Worm (Caenorhabditis elegans): Measurements from ENCODE around the gene C06E4.5.
A peak's percentile ranks its signal among the peaks of the same experiment; 100 is the strongest.

C06E4.5 gene

DNA sequence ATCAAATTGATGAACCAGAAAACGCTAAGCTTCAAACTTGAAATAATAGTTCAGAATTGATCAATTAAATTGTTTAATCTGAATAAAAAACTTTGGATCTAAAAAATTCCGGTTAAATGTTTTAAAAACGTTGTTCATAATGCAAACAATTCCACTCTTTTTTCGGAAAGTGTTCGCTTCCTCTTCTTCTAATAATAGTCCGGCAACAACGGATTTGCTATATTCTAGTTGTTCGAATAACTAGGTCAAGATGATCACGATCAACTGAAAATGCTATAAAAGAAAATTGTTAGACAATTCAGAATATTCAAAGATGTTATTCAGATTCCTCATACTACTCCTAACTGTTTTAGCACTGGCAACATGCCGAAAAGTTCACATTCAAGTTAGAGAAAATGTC lies 23.9 kb upstream of the C06E4.5 start, which contains the start of gene D2024.4:
TSS of gene D2024.4 (plus strand) at position 301 of the 400 bp plus-strand sequence.
- TF ChIP-seq lin-39 (tag; optimal IDR thresholded peaks at IDR 0.05) (no peak), ceh-16 (tag; optimal IDR thresholded peaks at IDR 0.05) (no peak), blmp-1 (tag; optimal IDR thresholded peaks at IDR 0.05; ENCODE audit: insufficient read depth) (no peak)

DNA sequence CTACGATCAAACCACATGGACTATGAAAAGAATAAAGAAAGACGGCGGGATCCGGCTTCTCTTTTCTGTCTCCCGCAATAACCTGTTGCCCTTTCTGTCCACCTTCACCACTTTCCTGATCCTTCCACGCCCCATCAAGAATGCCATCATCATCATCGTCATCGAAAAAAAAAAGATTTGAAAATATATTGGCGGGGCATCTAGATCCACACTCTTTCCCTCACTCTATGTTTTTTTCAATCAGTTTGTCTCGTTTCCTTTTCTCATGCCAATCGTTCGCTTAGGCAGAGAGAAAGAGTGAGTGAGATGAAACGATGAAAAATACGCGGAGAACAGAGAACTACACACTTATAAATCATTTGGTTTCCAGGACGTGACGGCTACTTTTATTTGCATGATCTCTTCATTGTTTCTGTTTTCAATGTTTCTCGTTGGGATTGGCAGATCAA lies 21.2 kb upstream of the C06E4.5 start:
- TF ChIP-seq nhr-129 (tag; optimal IDR thresholded peaks at IDR 0.05) (no peak), lin-39 (tag; optimal IDR thresholded peaks at IDR 0.05) (peak; percentile 21), unc-62 (GFP tag; optimal IDR thresholded peaks at IDR 0.05) (no peak), F13H6.1 (tag; optimal IDR thresholded peaks at IDR 0.05) (peak; percentile 23), blmp-1 (tag; optimal IDR thresholded peaks at IDR 0.05; ENCODE audit: insufficient read depth) (no peak), mdl-1 (tag; optimal IDR thresholded peaks at IDR 0.05) (peak in 1 of 2 experiments; percentile 38), nhr-21 (tag; optimal IDR thresholded peaks at IDR 0.05) (no peak), sma-3 (GFP tag; optimal IDR thresholded peaks at IDR 0.05) (no peak), nhr-237 (tag; optimal IDR thresholded peaks at IDR 0.05) (no peak), unc-39 (tag; optimal IDR thresholded peaks at IDR 0.05) (no peak), C34F6.9 (tag; optimal IDR thresholded peaks at IDR 0.05) (peak; percentile 40), crh-2 (tag; optimal IDR thresholded peaks at IDR 0.05) (no peak), unc-55 (GFP tag; optimal IDR thresholded peaks at IDR 0.05) (peak; percentile 56), mab-5 (tag; optimal IDR thresholded peaks at IDR 0.05) (peak; percentile 77), nhr-23 (tag; optimal IDR thresholded peaks at IDR 0.05) (no peak), ceh-82 (tag; optimal IDR thresholded peaks at IDR 0.05) (no peak), lsy-2 (tag; optimal IDR thresholded peaks at IDR 0.05) (peak in 1 of 2 experiments; percentile 23)

DNA sequence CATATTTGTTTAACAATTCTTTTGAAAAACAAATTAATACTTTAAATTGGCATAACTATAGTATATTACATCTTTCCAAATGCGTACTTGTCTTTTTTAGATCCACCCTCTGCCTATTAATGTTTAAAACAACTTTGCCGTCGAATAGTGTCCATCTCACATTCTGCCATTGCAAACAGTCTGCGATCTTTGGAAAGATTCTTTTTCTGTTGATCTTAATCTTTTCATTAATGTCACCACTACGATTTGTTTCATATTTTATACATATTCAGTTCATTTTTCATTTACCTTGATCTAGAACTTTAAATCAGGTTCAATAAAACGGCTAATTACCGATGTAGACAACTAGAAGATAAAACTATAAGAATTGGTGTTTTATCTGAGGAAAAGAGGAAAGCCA lies 20.2 kb upstream of the C06E4.5 start:
- TF ChIP-seq ceh-82 (tag; optimal IDR thresholded peaks at IDR 0.05) (no peak), mab-5 (tag; optimal IDR thresholded peaks at IDR 0.05) (no peak), nhr-21 (tag; optimal IDR thresholded peaks at IDR 0.05) (no peak), ZK546.5 (tag; optimal IDR thresholded peaks at IDR 0.05) (no peak), nhr-25 (tag; optimal IDR thresholded peaks at IDR 0.05) (peak; percentile 48)

DNA sequence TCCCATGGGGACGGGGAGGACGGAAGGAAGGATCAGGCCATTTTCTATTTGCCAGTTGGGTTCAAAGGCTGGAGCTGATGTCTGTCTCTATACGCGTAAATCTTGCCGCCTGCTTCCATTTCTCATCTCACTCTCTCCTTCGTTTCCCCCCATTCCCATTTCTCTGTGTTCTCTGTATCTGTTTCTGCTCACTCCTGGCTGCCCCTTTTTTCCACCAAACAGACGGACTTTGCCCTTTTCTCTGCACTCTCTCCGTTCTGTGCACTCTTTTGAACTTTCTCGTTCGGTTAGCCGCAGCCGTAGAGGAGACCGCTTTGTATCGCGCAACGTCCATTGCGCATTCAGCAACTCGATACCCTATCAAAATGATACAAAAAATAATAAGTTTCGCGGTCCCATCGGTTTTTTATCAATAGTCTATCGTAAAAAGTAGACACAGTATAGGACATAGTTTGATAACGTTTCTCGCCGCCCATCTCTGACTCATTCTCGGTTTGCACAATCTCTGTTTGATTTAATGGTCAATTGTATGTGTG lies 19.3 kb upstream of the C06E4.5 start:
- TF ChIP-seq lsy-2 (tag; optimal IDR thresholded peaks at IDR 0.05) = peak; percentile 11 to 47
- TF ChIP-seq F13H6.1 (tag; optimal IDR thresholded peaks at IDR 0.05) = peak; percentile 85
- no peak for TF ChIP-seq mbf-1 (tag; optimal IDR thresholded peaks at IDR 0.05)
- no peak for TF ChIP-seq snpc-4 (tag; optimal IDR thresholded peaks at IDR 0.05)
- peak; percentile 82 for TF ChIP-seq nhr-129 (tag; optimal IDR thresholded peaks at IDR 0.05)
- TF ChIP-seq unc-55 (GFP tag; optimal IDR thresholded peaks at IDR 0.05) = peak; percentile 49
- no peak for TF ChIP-seq lin-39 (tag; optimal IDR thresholded peaks at IDR 0.05)
- TF ChIP-seq C34F6.9 (tag; optimal IDR thresholded peaks at IDR 0.05) = peak; percentile 77
- no peak for TF ChIP-seq nhr-25 (tag; optimal IDR thresholded peaks at IDR 0.05)
- no peak for TF ChIP-seq ceh-82 (tag; optimal IDR thresholded peaks at IDR 0.05)
- TF ChIP-seq sem-4 (tag; optimal IDR thresholded peaks at IDR 0.05) = peak; percentile 62
- TF ChIP-seq alr-1 (tag; optimal IDR thresholded peaks at IDR 0.05) = no peak
- no peak for TF ChIP-seq unc-62 (GFP tag; optimal IDR thresholded peaks at IDR 0.05)
- TF ChIP-seq elt-1 (tag; optimal IDR thresholded peaks at IDR 0.05) = no peak
- no peak for TF ChIP-seq unc-39 (tag; optimal IDR thresholded peaks at IDR 0.05)
- TF ChIP-seq lin-11 (tag; optimal IDR thresholded peaks at IDR 0.05) = peak; percentile 24
- TF ChIP-seq mab-5 (tag; optimal IDR thresholded peaks at IDR 0.05) = peak; percentile 26
- TF ChIP-seq ztf-4 (tag; optimal IDR thresholded peaks at IDR 0.05) = no peak
- no peak for TF ChIP-seq nhr-237 (tag; optimal IDR thresholded peaks at IDR 0.05)
- TF ChIP-seq Y55F3AM.14 (GFP tag; optimal IDR thresholded peaks at IDR 0.05) = peak; percentile 28
- TF ChIP-seq gmeb-1 (tag; optimal IDR thresholded peaks at IDR 0.05) = no peak
- TF ChIP-seq nhr-11 (tag; optimal IDR thresholded peaks at IDR 0.05) = peak; percentile 14
- peak; percentile 50 for TF ChIP-seq sma-3 (GFP tag; optimal IDR thresholded peaks at IDR 0.05)
- TF ChIP-seq ama-1 (optimal IDR thresholded peaks at IDR 0.05) = no peak
- no peak for TF ChIP-seq nhr-12 (tag; optimal IDR thresholded peaks at IDR 0.05)
- TF ChIP-seq dmd-4 (tag; optimal IDR thresholded peaks at IDR 0.05) = no peak
- no peak for TF ChIP-seq nhr-23 (tag; optimal IDR thresholded peaks at IDR 0.05)
- no peak for TF ChIP-seq R02D3.7 (tag; optimal IDR thresholded peaks at IDR 0.05)
- TF ChIP-seq nhr-10 (tag; optimal IDR thresholded peaks at IDR 0.05) = no peak
- TF ChIP-seq ztf-11 (tag; optimal IDR thresholded peaks at IDR 0.05) = no peak
- TF ChIP-seq mdl-1 (tag; optimal IDR thresholded peaks at IDR 0.05) = peak in 1 of 2 experiments; percentile 22
- no peak for TF ChIP-seq nhr-6 (tag; optimal IDR thresholded peaks at IDR 0.05)
- TF ChIP-seq ceh-16 (tag; optimal IDR thresholded peaks at IDR 0.05) = peak; percentile 12
- TF ChIP-seq crh-2 (tag; optimal IDR thresholded peaks at IDR 0.05) = peak; percentile 22
- no peak for TF ChIP-seq ZK546.5 (tag; optimal IDR thresholded peaks at IDR 0.05)
- TF ChIP-seq elt-3 (tag; optimal IDR thresholded peaks at IDR 0.05) = no peak
- peak; percentile 60 for TF ChIP-seq zag-1 (tag; optimal IDR thresholded peaks at IDR 0.05)
- TF ChIP-seq blmp-1 (tag; optimal IDR thresholded peaks at IDR 0.05; ENCODE audit: insufficient read depth) = peak; percentile 49
- TF ChIP-seq egl-27 (tag; optimal IDR thresholded peaks at IDR 0.05) = no peak
- TF ChIP-seq aly-2 (tag; optimal IDR thresholded peaks at IDR 0.05) = no peak
- TF ChIP-seq sma-9 (GFP tag; optimal IDR thresholded peaks at IDR 0.05) = peak; percentile 42
- TF ChIP-seq sma-9 (tag; optimal IDR thresholded peaks at IDR 0.05) = no peak
- no peak for TF ChIP-seq skn-1 (tag; optimal IDR thresholded peaks at IDR 0.05)
